Fruit fly (Drosophila melanogaster): ENCODE measurements around the gene CG14823.
A peak's percentile ranks its signal among the peaks of the same experiment; 100 is the strongest.

The CG14823 gene

dm6 chr3L:7105693-7106092 lies 39.6 kb downstream of the CG14823 start (continued):
- peak; percentile 26 for TF ChIP-seq phol (tag; optimal IDR thresholded peaks at IDR 0.05)
- no peak for TF ChIP-seq Sox100B (GFP tag; optimal IDR thresholded peaks at IDR 0.05)
- TF ChIP-seq Sox102F (GFP tag; optimal IDR thresholded peaks at IDR 0.05) = peak; percentile 49
- TF ChIP-seq lab (GFP tag; optimal IDR thresholded peaks at IDR 0.05) = peak; percentile 2
- TF ChIP-seq CG10979 (tag; optimal IDR thresholded peaks at IDR 0.05) = peak; percentile 35
- peak; percentile 45 for TF ChIP-seq gem (tag; optimal IDR thresholded peaks at IDR 0.05)
- TF ChIP-seq Rfx (GFP tag; IDR thresholded peaks at IDR 0.05) = no peak
- 0 out of 3 replicates have a peak, but pooled peaks have one; percentile 32 for TF ChIP-seq CG17361 (GFP tag; IDR thresholded peaks at IDR 0.05)
- TF ChIP-seq Dll (GFP tag; IDR thresholded peaks at IDR 0.05; ENCODE audit: partially characterized antibody) = no peak
- TF ChIP-seq Oli (tag; optimal IDR thresholded peaks at IDR 0.05) = peak; percentile 38

DNA sequence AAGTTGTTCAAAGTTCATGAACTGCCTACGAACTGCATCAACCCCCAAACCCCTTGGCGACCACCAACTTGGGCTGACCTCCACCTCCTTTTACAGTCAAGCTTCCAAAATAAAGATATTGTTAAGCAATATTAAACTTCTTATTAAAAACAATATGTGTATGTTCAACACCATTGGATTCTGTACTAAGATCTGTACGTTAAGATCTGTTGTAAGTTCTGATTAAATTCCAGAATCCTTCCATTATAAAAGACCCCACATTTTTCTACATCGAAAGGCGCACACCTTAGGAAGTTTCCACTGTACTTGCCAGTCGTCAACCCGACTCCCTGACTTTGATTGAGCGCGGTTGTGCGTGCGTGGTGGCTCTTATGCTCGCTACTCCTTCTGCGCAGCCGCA lies 46.9 kb downstream of the CG14823 start:
- no peak for TF ChIP-seq BtbVII (GFP tag; optimal IDR thresholded peaks at IDR 0.05)
- peak in 1 of 2 experiments; percentile 31 for TF ChIP-seq bsh (GFP tag; optimal IDR thresholded peaks at IDR 0.05)
- peak; percentile 35 for TF ChIP-seq Ets65A (GFP tag)
- peak; percentile 57 for TF ChIP-seq sens (GFP tag)
- no peak for TF ChIP-seq C15 (GFP tag; IDR thresholded peaks at IDR 0.05)
- peak; percentile 8 for TF ChIP-seq Med (GFP tag)
- no peak for TF ChIP-seq CG31441 (GFP tag; IDR thresholded peaks at IDR 0.05)
- TF ChIP-seq lmd (GFP tag; IDR thresholded peaks at IDR 0.05) = 0 out of 2 replicates have a peak, but pooled peaks have one; percentile 10
- TF ChIP-seq dysf (GFP tag; IDR thresholded peaks at IDR 0.05) = 0 out of 3 replicates have a peak, but pooled peaks have one; percentile 10
- TF ChIP-seq CG11504 (tag; optimal IDR thresholded peaks at IDR 0.05) = peak; percentile 6
- peak; percentile 39; the same call in 2 of the 3 replicates for TF ChIP-seq row (GFP tag; IDR thresholded peaks at IDR 0.05)
- peak; percentile 11 for TF ChIP-seq ewg (GFP tag; optimal IDR thresholded peaks at IDR 0.05)
- peak; percentile 74 for TF ChIP-seq grau (tag; optimal IDR thresholded peaks at IDR 0.05)
- no peak for TF ChIP-seq CG2678 (tag; optimal IDR thresholded peaks at IDR 0.05)
- peak; percentile 23 for TF ChIP-seq phol (tag; optimal IDR thresholded peaks at IDR 0.05)
- TF ChIP-seq CG11560 (tag; IDR thresholded peaks at IDR 0.05) = no peak
- no peak for TF ChIP-seq CG14965 (GFP tag; optimal IDR thresholded peaks at IDR 0.05; ENCODE audit: borderline replicate concordance)
- 0 out of 3 replicates have a peak, but pooled peaks have one; percentile 23 for TF ChIP-seq CG7357 (GFP tag; IDR thresholded peaks at IDR 0.05)
- TF ChIP-seq Xrp1 (GFP tag; IDR thresholded peaks at IDR 0.05) = peak; percentile 26; the same call in 1 of the 2 replicates

DNA sequence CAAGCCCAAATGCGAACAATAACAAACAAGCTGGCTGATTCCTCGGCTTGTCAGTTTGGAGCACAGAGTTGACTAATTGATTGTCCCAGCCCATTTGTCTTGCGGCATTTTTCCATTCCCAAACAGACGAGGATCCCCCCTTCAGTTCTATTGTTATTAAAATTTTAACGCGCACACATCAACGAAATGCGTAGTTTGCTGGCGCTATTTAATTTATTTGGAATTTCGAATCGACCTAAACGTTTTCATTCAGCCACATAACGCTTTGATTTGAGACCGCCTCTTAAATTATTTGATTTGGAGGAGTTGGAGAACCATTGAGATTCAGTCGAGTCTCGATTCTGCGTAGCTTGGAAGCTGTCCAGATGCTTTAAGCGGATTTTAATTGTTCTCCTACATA lies 49.8 kb downstream of the CG14823 start:
- TF ChIP-seq vvl (GFP tag; IDR thresholded peaks at IDR 0.05) (0 out of 2 replicates have a peak, but pooled peaks have one; percentile 39), Dip3 (GFP tag; optimal IDR thresholded peaks at IDR 0.05) (no peak), CG7987 (GFP tag; optimal IDR thresholded peaks at IDR 0.05) (no peak), Fer2 (tag; optimal IDR thresholded peaks at IDR 0.05) (no peak), ems (GFP tag; optimal IDR thresholded peaks at IDR 0.05) (no peak), CG2712 (tag; optimal IDR thresholded peaks at IDR 0.05) (no peak), Hsf (GFP tag; optimal IDR thresholded peaks at IDR 0.05) (no peak), ftz-f1 (GFP tag; optimal IDR thresholded peaks at IDR 0.05) (no peak), CG10543 (GFP tag; optimal IDR thresholded peaks at IDR 0.05) (peak; percentile 5), sd (tag; optimal IDR thresholded peaks at IDR 0.05) (peak; percentile 94), gro (GFP tag; optimal IDR thresholded peaks at IDR 0.05) (peak; percentile 79), CG13894 (tag; optimal IDR thresholded peaks at IDR 0.05) (peak; percentile 48), sima (GFP tag; optimal IDR thresholded peaks at IDR 0.05) (no peak), CG3726 (GFP tag; IDR thresholded peaks at IDR 0.05) (no peak), MBD-R2 (GFP tag; IDR thresholded peaks at IDR 0.05) (0 out of 2 replicates have a peak, but pooled peaks have one; percentile 7), CG13624 (GFP tag; optimal IDR thresholded peaks at IDR 0.05) (peak; percentile 64), otp (GFP tag; IDR thresholded peaks at IDR 0.05) (no peak), CG6791 (GFP tag; IDR thresholded peaks at IDR 0.05; ENCODE audit: partially characterized antibody) (no peak), kay (GFP tag; optimal IDR thresholded peaks at IDR 0.05) (no peak), mam (GFP tag; optimal IDR thresholded peaks at IDR 0.05) (no peak), B-H2 (GFP tag; optimal IDR thresholded peaks at IDR 0.05) (peak; percentile 62)

Data from whole organism, embryonic.